Worm (Caenorhabditis elegans) whole organism, young adult: Measurements from ENCODE around the gene C08B6.11.

ENCODE experiments used
- pha-4 ChIP-seq: fragments of 150-350 bp; sonication (generic microtip); optimal IDR thresholded peaks from 2 replicates; lab custom pipeline; 2014; ENCODE audit warnings: missing biosample characterization, missing genetic modification reagents, missing genetic modification characterization
- sdz-38 ChIP-seq: sonication (generic microtip); optimal IDR thresholded peaks from 2 replicates; lab custom pipeline; 2016; ENCODE audit warnings: missing genotype, missing genetic modification characterization, missing compliant biosample characterization
- unc-62 ChIP-seq: fragments of 150-350 bp; optimal IDR thresholded peaks from 2 replicates; lab custom pipeline; 2014; ENCODE audit warnings: missing biosample characterization, missing genetic modification reagents, missing genetic modification characterization

ce11 chrV:10154698-10155097 lies 47.3 kb downstream of the C08B6.11 start, which contains the start of gene srsx-29:
- TF ChIP-seq unc-62 (GFP tag; lab: Kevin White, UChicago) (no peak), pha-4 (tag; lab: Kevin White, UChicago) (no peak), sdz-38 (tag; lab: Kevin White, UChicago) (no peak)
